Fruit fly (Drosophila melanogaster) whole organism, embryonic: Measurements from ENCODE around the gene Sf3a2.

Experiments
- Asciz ChIP-seq: fragments of 200-800 bp; sonication (Bioruptor generic); optimal IDR thresholded peaks from 2 replicates; lab custom pipeline; 2017; ENCODE audit warnings: missing biosample characterization, mild to moderate bottlenecking, missing genetic modification characterization, missing genetic modification reagents
- Blimp-1 ChIP-seq: fragments of 200-800 bp; sonication (Bioruptor generic); optimal IDR thresholded peaks from 3 replicates; lab custom pipeline; 2018; ENCODE audit warnings: missing biosample characterization, missing genetic modification characterization, mild to moderate bottlenecking, moderate library complexity, missing genetic modification reagents
- BtbVII ChIP-seq: fragments of 200-800 bp; sonication (Bioruptor generic); optimal IDR thresholded peaks from 3 replicates; lab custom pipeline; 2017; ENCODE audit warnings: missing biosample characterization, mild to moderate bottlenecking, missing genetic modification characterization
- CG12104 ChIP-seq: fragments of 200-800 bp; sonication (Bioruptor generic); optimal IDR thresholded peaks from 3 replicates; lab custom pipeline; 2016; ENCODE audit warnings: missing biosample characterization, missing genetic modification characterization
- CG1233 ChIP-seq: fragments of 200-800 bp; sonication (Bioruptor generic); optimal IDR thresholded peaks from 4 replicates; lab custom pipeline; 2018; ENCODE audit warnings: missing biosample characterization, mild to moderate bottlenecking, missing genetic modification characterization
- CG12769 ChIP-seq: fragments of 200-800 bp; sonication (Bioruptor generic); optimal IDR thresholded peaks from 2 replicates; lab custom pipeline; 2019; ENCODE audit warnings: missing biosample characterization, mild to moderate bottlenecking, missing genetic modification characterization, moderate library complexity
- CG13123 ChIP-seq: fragments of 200-800 bp; sonication (Bioruptor generic); optimal IDR thresholded peaks from 2 replicates; lab custom pipeline; 2016; ENCODE audit warnings: missing biosample characterization, missing genetic modification characterization
- CG13287 ChIP-seq: fragments of 200-800 bp; sonication (Bioruptor generic); IDR thresholded peaks from 2 replicates; pipeline ENCODE4 v1.3.6; 2022; ENCODE audit warnings: missing biosample characterization, missing genetic modification characterization; ENCODE audit not compliant: partially characterized antibody
- CG13775 ChIP-seq: fragments of 200-800 bp; sonication (Bioruptor generic); optimal IDR thresholded peaks from 3 replicates; lab custom pipeline; 2017; ENCODE audit warnings: missing biosample characterization, mild to moderate bottlenecking, missing genetic modification characterization
- CG14860 ChIP-seq: fragments of 200-800 bp; sonication (Bioruptor generic); IDR thresholded peaks from 3 replicates; pipeline ENCODE4 v1.3.6; 2022; ENCODE audit warnings: missing biosample characterization, missing genetic modification characterization; ENCODE audit not compliant: partially characterized antibody
- CG15073 ChIP-seq: fragments of 200-800 bp; sonication (Bioruptor generic); optimal IDR thresholded peaks from 2 replicates; lab custom pipeline; 2016; ENCODE audit warnings: missing biosample characterization, missing genetic modification characterization
- CG1602 ChIP-seq: fragments of 200-800 bp; sonication (Bioruptor generic); optimal IDR thresholded peaks from 3 replicates; lab custom pipeline; 2016; ENCODE audit warnings: missing biosample characterization, missing genetic modification characterization
- CG17912 ChIP-seq: fragments of 200-800 bp; sonication (Bioruptor generic); optimal IDR thresholded peaks from 2 replicates; lab custom pipeline; 2018; ENCODE audit warnings: missing biosample characterization, mild to moderate bottlenecking, missing genetic modification characterization
- CG2202 ChIP-seq: fragments of 200-800 bp; sonication (Bioruptor generic); optimal IDR thresholded peaks from 2 replicates; lab custom pipeline; 2018; ENCODE audit warnings: missing biosample characterization, mild to moderate bottlenecking, missing genetic modification characterization
- CG34376 ChIP-seq: fragments of 200-800 bp; sonication (Bioruptor generic); optimal IDR thresholded peaks from 2 replicates; lab custom pipeline; 2018; ENCODE audit warnings: missing biosample characterization, mild to moderate bottlenecking, missing genetic modification characterization
- CG42726 ChIP-seq: fragments of 200-800 bp; sonication (Bioruptor generic); IDR thresholded peaks from 2 replicates; pipeline ENCODE4 v1.3.6; 2022; ENCODE audit warnings: missing biosample characterization, missing genetic modification characterization; ENCODE audit not compliant: partially characterized antibody
- CG7271 ChIP-seq: fragments of 200-800 bp; sonication (Bioruptor generic); optimal IDR thresholded peaks from 2 replicates; lab custom pipeline; 2018; ENCODE audit warnings: missing biosample characterization, mild to moderate bottlenecking, missing genetic modification characterization, moderate library complexity
- CG8290 ChIP-seq, 3 experiments: fragments of 200-800 bp; sonication (Bioruptor generic); optimal IDR thresholded peaks; 2 replicates each; lab custom pipeline; 2016 to 2019; ENCODE audit warnings: missing biosample characterization in 3 of 3, missing genetic modification characterization in 3 of 3, mild to moderate bottlenecking in 2 of 3, moderate library complexity in 1 of 3
- CG9609 ChIP-seq: fragments of 200-800 bp; sonication (Bioruptor generic); optimal IDR thresholded peaks from 3 replicates; lab custom pipeline; 2016; ENCODE audit warnings: missing biosample characterization, missing genetic modification characterization
- D19B ChIP-seq: fragments of 200-800 bp; sonication (Bioruptor generic); optimal IDR thresholded peaks from 2 replicates; lab custom pipeline; 2017; ENCODE audit warnings: missing biosample characterization, mild to moderate bottlenecking, missing genetic modification characterization
- Dbx ChIP-seq: fragments of 200-800 bp; sonication (Bioruptor generic); IDR thresholded peaks from 3 replicates; pipeline ENCODE4 v1.3.6; 2022; ENCODE audit warnings: missing biosample characterization, missing genetic modification characterization
- Dll ChIP-seq: fragments of 200-800 bp; sonication (Bioruptor generic); IDR thresholded peaks from 4 replicates; pipeline ENCODE4 v1.3.6; 2022; ENCODE audit warnings: missing biosample characterization, missing genetic modification characterization; ENCODE audit not compliant: partially characterized antibody
- Doc2 ChIP-seq: fragments of 200-800 bp; sonication (Bioruptor generic); IDR thresholded peaks from 2 replicates; pipeline ENCODE4 v1.3.6; 2022; ENCODE audit warnings: missing biosample characterization, missing genetic modification characterization
- Doc3 ChIP-seq: fragments of 200-800 bp; sonication (Bioruptor generic); IDR thresholded peaks from 3 replicates; pipeline ENCODE4 v1.3.6; 2022; ENCODE audit warnings: missing biosample characterization, missing genetic modification characterization; ENCODE audit not compliant: partially characterized antibody
- HmgZ ChIP-seq: fragments of 200-800 bp; sonication (Bioruptor generic); optimal IDR thresholded peaks from 2 replicates; lab custom pipeline; 2018; ENCODE audit warnings: missing biosample characterization, mild to moderate bottlenecking, missing genetic modification characterization
- Lim3 ChIP-seq: fragments of 200-800 bp; sonication (Bioruptor generic); IDR thresholded peaks from 2 replicates; pipeline ENCODE4 v1.3.6; 2022; ENCODE audit warnings: missing biosample characterization, missing genetic modification characterization
- Mrtf ChIP-seq: fragments of 200-800 bp; sonication (Bioruptor generic); IDR thresholded peaks from 3 replicates; pipeline ENCODE4 v1.3.6; 2022; ENCODE audit warnings: missing biosample characterization, missing genetic modification characterization
- Poxn ChIP-seq: fragments of 200-800 bp; sonication (Bioruptor generic); IDR thresholded peaks from 2 replicates; pipeline ENCODE4 v1.3.6; 2022; ENCODE audit warnings: missing biosample characterization, missing genetic modification characterization
- Sry-δ ChIP-seq: fragments of 200-800 bp; sonication (Bioruptor generic); optimal IDR thresholded peaks from 2 replicates; lab custom pipeline; 2016; ENCODE audit warnings: missing biosample characterization, missing genetic modification characterization
- bab2 ChIP-seq: fragments of 200-800 bp; sonication (Bioruptor generic); optimal IDR thresholded peaks from 2 replicates; lab custom pipeline; 2016; ENCODE audit warnings: missing biosample characterization, missing genetic modification characterization
- chm ChIP-seq: fragments of 200-800 bp; sonication (Bioruptor generic); IDR thresholded peaks from 2 replicates; pipeline ENCODE4 v1.3.6; 2022; ENCODE audit warnings: missing biosample characterization, missing genetic modification characterization
- exex ChIP-seq: fragments of 200-800 bp; sonication (Bioruptor generic); optimal IDR thresholded peaks from 4 replicates; lab custom pipeline; 2018; ENCODE audit warnings: missing biosample characterization, mild to moderate bottlenecking, missing genetic modification characterization, moderate library complexity
- gsb ChIP-seq: fragments of 200-800 bp; sonication (Bioruptor generic); IDR thresholded peaks from 2 replicates; pipeline ENCODE4 v1.3.6; 2022; ENCODE audit warnings: missing biosample characterization, missing genetic modification characterization
- gt ChIP-seq: fragments of 200-800 bp; sonication (Bioruptor generic); IDR thresholded peaks from 2 replicates; pipeline ENCODE4 v1.3.6; 2022; ENCODE audit warnings: missing biosample characterization, missing genetic modification characterization
- jing ChIP-seq: fragments of 200-800 bp; sonication (Bioruptor generic); optimal IDR thresholded peaks from 2 replicates; lab custom pipeline; 2018; ENCODE audit warnings: missing biosample characterization, mild to moderate bottlenecking, missing genetic modification characterization
- lab ChIP-seq: fragments of 200-800 bp; sonication (Bioruptor generic); optimal IDR thresholded peaks from 3 replicates; lab custom pipeline; 2017; ENCODE audit warnings: missing biosample characterization, missing genetic modification characterization, mild to moderate bottlenecking, moderate library complexity, missing genetic modification reagents
- odd ChIP-seq: fragments of 200-800 bp; sonication (Bioruptor generic); optimal IDR thresholded peaks from 2 replicates; lab custom pipeline; 2017; ENCODE audit warnings: missing biosample characterization, mild to moderate bottlenecking, missing genetic modification characterization
- otp ChIP-seq: fragments of 200-800 bp; sonication (Bioruptor generic); IDR thresholded peaks from 3 replicates; pipeline ENCODE4, ENCODE4 v1.3.6; 2022; ENCODE audit warnings: missing biosample characterization, missing genetic modification characterization
- stc ChIP-seq: fragments of 200-800 bp; sonication (Bioruptor generic); IDR thresholded peaks from 2 replicates; pipeline ENCODE4 v1.3.6; 2022; ENCODE audit warnings: missing biosample characterization, missing genetic modification characterization
- trem ChIP-seq: fragments of 200-800 bp; optimal IDR thresholded peaks from 3 replicates; lab custom pipeline; 2019; ENCODE audit warnings: missing biosample characterization, mild to moderate bottlenecking, missing genetic modification characterization, moderate library complexity
- zen2 ChIP-seq: fragments of 200-800 bp; sonication (Bioruptor generic); IDR thresholded peaks from 3 replicates; pipeline ENCODE4 v1.3.6; 2022; ENCODE audit warnings: missing biosample characterization, missing genetic modification characterization; ENCODE audit not compliant: partially characterized antibody
- zf30C ChIP-seq: fragments of 200-800 bp; sonication (Bioruptor generic); optimal IDR thresholded peaks from 3 replicates; lab custom pipeline; 2018; ENCODE audit warnings: missing biosample characterization, mild to moderate bottlenecking, missing genetic modification characterization
- zfh2 ChIP-seq: fragments of 200-800 bp; sonication (Bioruptor generic); optimal IDR thresholded peaks from 2 replicates; lab custom pipeline; 2016; ENCODE audit warnings: missing biosample characterization, missing genetic modification characterization

Sf3a2 gene

DNA sequence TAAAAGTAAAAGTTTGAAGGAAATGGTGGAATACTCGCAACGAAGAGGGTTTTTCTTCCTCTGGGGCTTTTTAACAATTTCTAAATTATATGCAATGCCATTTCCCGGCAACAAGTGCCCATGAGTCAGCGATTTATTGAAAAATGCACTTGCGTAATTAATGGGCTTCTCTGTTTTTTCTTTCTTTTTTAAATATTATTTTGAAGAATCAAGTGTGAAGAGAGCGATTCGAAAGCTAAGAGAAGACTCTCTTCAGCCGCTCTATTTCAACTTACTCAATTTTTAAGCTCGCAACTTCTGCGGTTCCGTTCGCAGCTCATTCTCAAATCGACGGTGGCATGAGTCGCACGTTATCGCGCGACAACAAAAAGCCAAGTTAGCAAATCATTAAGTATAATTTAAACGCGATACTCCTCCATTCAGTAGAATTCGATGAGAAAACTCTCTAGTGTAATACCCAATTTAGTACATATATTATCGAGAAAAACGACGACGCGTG, 23.9 kb downstream of the Sf3a2 start, which contains the start of gene CG42709 (continued):
- TF ChIP-seq CG13287: no peak; the same call in 1 of the 2 replicates
- peak; percentile 61 for TF ChIP-seq exex
- peak; percentile 21; the same call in 1 of the 3 replicates for TF ChIP-seq zen2
- TF ChIP-seq BtbVII (GFP tag; lab: Kevin White, UChicago): peak; percentile 24
- peak; percentile 21 for TF ChIP-seq CG34376 (GFP tag; lab: Kevin White, UChicago)

DNA sequence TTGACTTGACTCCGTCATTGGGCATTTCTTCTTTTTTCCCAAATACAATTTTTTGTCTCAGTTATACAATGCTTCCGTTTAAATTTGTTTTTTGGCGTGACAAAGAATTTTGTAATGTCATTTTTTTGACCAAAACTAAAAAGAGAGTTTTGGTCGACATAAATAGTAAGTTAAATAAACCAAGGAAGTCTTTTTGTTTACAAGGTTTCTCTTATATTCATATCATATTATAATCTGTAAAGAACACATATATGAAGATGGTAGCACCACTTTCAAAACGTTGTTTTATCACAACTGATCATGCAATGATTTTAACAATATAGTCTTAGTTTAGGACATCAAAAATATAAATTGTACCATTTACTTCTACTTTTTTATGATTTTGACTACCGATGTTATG, 32.8 kb downstream of the Sf3a2 start, which contains the start of the genes CG10969 and CG17666:
Gene CG10969, minus strand, starts transcription at position 101 of the 400 bp plus-strand sequence.
Gene CG17666, plus strand, starts transcription at position 329 of the 400 bp plus-strand sequence.
- TF ChIP-seq gsb (GFP tag; lab: Robert Waterston, UW): no peak
- no peak for TF ChIP-seq zf30C (GFP tag; lab: Kevin White, UChicago)
- TF ChIP-seq CG2202 (tag; lab: Kevin White, UChicago): no peak
- no peak for TF ChIP-seq CG9609
- TF ChIP-seq stc (GFP tag; lab: Robert Waterston, UW): no peak
- TF ChIP-seq zfh2 (GFP tag; lab: Kevin White, UChicago): no peak
- TF ChIP-seq CG7271 (tag; lab: Kevin White, UChicago): no peak
- no peak for TF ChIP-seq lab (GFP tag; lab: Kevin White, UChicago)
- TF ChIP-seq otp (GFP tag; lab: Robert Waterston, UW): no peak

DNA sequence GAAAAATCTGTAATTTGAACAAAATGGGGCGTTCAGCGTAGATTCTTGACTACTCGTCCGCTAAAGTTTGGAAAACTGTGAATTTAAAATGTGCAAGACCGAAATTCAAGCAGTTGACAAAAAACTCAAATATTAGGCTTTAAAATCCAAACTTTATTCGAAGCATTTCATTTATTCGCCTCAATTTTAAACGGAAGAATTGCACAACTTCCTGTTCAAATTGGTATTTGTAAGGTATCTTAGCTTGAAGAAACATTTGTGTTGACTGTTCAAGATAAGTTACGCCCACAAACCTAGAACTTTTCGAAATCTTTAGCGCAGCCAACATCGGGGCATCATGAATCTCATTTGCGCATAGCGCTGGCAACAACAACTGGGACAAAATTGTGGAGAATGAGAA, 35.2 kb downstream of the Sf3a2 start, which contains the start of gene CG32106:
Gene CG32106, minus strand, starts transcription at position 101 of the 400 bp plus-strand sequence.
- TF ChIP-seq Mrtf (GFP tag; lab: Robert Waterston, UW): no peak
- no peak for TF ChIP-seq CG1233 (GFP tag; lab: Kevin White, UChicago)
- no peak for TF ChIP-seq Asciz
- TF ChIP-seq Lim3 (GFP tag; lab: Robert Waterston, UW): no peak
- no peak for TF ChIP-seq CG13775 (GFP tag; lab: Kevin White, UChicago)
- TF ChIP-seq CG13123 (GFP tag; lab: Kevin White, UChicago): no peak
- no peak for TF ChIP-seq gt (GFP tag; lab: Robert Waterston, UW)
- no peak for TF ChIP-seq CG17912 (GFP tag; lab: Kevin White, UChicago)
- TF ChIP-seq CG14860 (GFP tag; lab: Robert Waterston, UW): no peak
- no peak for TF ChIP-seq CG42726 (GFP tag; lab: Robert Waterston, UW)
- TF ChIP-seq HmgZ (tag; lab: Kevin White, UChicago): no peak

DNA sequence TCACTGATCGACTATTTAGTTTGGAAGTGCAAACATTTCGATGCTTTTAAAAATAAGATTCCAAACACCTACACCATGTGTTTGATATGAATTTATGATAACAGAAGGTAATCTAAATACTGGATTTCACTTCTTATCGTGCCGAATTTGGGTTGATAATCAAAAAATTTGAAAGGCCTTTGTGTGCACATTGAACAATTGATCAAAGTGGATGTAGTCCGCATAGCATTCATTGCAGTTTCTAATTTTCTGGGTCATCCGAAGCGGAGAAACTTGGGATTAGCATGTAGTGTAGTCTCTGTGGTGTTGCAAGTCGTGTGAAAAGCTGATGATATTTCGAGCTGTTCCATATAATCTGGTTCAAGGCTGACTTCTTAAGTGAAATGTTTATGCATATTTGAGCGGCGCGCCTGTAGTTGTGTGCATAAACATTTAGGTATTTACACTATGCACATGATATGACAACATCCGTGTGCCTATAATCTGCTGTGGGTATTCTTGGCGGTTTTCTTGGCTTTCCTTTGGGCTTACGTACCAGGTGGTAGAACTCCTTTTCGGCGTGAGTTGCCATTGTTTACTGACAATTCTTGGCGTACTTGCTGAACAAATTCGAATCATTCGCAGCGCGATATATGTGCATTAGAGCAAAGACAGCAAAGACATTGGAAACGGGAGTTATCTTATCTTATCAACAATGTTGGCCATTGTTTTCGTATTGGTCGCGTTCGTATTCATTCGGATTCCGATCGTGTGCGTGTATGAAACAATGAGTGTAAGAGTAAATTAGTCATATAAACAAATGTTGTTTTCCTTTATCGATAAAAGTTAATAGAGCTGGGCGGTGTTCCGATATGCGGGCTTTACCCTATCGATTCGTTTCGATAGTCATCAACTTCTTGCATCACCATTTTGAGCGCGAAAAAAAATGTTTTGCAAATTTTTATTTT, 40.8 kb downstream of the Sf3a2 start, which contains the start of gene Hip1:
Gene Hip1, minus strand, starts transcription at position 834 of the 947 bp plus-strand sequence.
- TF ChIP-seq Sry-δ (GFP tag; lab: Kevin White, UChicago) (peak; percentile 95), Doc2 (GFP tag; lab: Robert Waterston, UW) (no peak), CG15073 (GFP tag; lab: Kevin White, UChicago) (no peak), trem (tag; lab: Kevin White, UChicago) (no peak), jing (GFP tag; lab: Kevin White, UChicago) (no peak), D19B (GFP tag; lab: Kevin White, UChicago) (no peak), Dbx (GFP tag; lab: Robert Waterston, UW) (no peak), Poxn (no peak), Blimp-1 (GFP tag; lab: Kevin White, UChicago) (no peak), Doc3 (GFP tag; lab: Robert Waterston, UW) (peak; percentile 83), odd (GFP tag; lab: Kevin White, UChicago) (no peak), CG12769 (tag; lab: Kevin White, UChicago) (no peak), Dll (GFP tag; lab: Robert Waterston, UW) (peak; percentile 88), CG1602 (GFP tag; lab: Kevin White, UChicago) (no peak), bab2 (GFP tag; lab: Kevin White, UChicago) (no peak), Mrtf (GFP tag; lab: Robert Waterston, UW) (no peak), chm (no peak), CG8290 (GFP tag; optimal IDR thresholded peaks at IDR 0.05; lab: Kevin White, UChicago) (no peak), CG8290 (tag; optimal IDR thresholded peaks at IDR 0.05; lab: Kevin White, UChicago) (no peak), CG12104 (GFP tag; lab: Kevin White, UChicago) (no peak)
